Worm (Caenorhabditis elegans) whole organism, mixed stage, embryonic: ENCODE measurements around the gene ZK1128.1.

Source experiments
- hlh-1 ChIP-seq: fragments of 150-350 bp; optimal IDR thresholded peaks from 2 replicates; lab custom pipeline; 2014; ENCODE audit warnings: missing biosample characterization, missing genetic modification reagents, missing genetic modification characterization
- mep-1 ChIP-seq: fragments of 150-350 bp; optimal IDR thresholded peaks from 2 replicates; lab custom pipeline; 2017; ENCODE audit warnings: missing biosample characterization, missing genetic modification reagents, missing genetic modification characterization, inconsistent platforms
- unc-39 ChIP-seq: fragments of 150-350 bp; optimal IDR thresholded peaks from 2 replicates; lab custom pipeline; 2014; ENCODE audit warnings: missing biosample characterization, missing genetic modification characterization

DNA sequence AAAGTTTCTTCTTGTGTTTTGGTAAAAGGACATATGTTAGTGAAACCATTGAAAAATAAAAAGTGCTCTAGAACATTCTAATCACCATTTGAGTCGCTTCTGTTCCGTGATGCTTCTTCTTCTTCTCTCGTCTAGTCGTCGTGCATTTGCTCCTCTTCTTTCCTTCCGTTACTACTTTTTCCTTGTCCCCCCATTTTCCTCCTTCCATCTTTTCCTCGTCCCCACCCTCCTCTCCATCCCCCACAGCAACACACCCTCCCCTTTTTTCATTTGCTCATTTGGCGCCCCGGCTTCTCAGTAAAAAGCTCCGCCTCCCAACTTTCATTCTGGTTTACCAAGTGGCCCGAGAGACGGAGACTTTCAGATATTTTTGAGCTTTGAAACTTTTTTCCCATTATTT, 37.2 kb upstream of the ZK1128.1 start:
- no peak for TF ChIP-seq mep-1 (tag; lab: Kevin White, UChicago)
- no peak for TF ChIP-seq hlh-1 (tag; lab: Kevin White, UChicago)
- TF ChIP-seq unc-39 (tag; lab: Kevin White, UChicago) = no peak
